Fruit fly (Drosophila melanogaster) whole organism, wandering third instar larva: ENCODE measurements around the gene CG6428.
A peak's percentile ranks its signal among the peaks of the same experiment; 100 is the strongest.

ENCODE experiments used
- Abd-B ChIP-seq: fragments of >200 bp; optimal IDR thresholded peaks from 2 replicates; lab custom pipeline; 2017; ENCODE audit warnings: missing biosample characterization, missing genetic modification characterization
- CG32264 ChIP-seq: fragments of 200-800 bp; sonication (Bioruptor generic); optimal IDR thresholded peaks from 2 replicates; lab custom pipeline; 2016; ENCODE audit warnings: missing biosample characterization, missing genetic modification characterization
- CG9705 ChIP-seq: fragments of 200-800 bp; sonication (Bioruptor generic); optimal IDR thresholded peaks from 2 replicates; lab custom pipeline; 2018; ENCODE audit warnings: missing biosample characterization, mild to moderate bottlenecking, missing genetic modification characterization
- CrebA ChIP-seq: fragments of 200-800 bp; sonication (Bioruptor generic); optimal IDR thresholded peaks from 2 replicates; lab custom pipeline; 2016; ENCODE audit warnings: missing biosample characterization, mild to moderate bottlenecking, missing genetic modification characterization, borderline replicate concordance
- Dif ChIP-seq: fragments of 200-275, 200-300 bp; sonication (Bioruptor generic); optimal IDR thresholded peaks from 2 replicates; lab custom pipeline; 2018; ENCODE audit warnings: missing biosample characterization, missing genetic modification characterization; ENCODE audit not compliant: partially characterized antibody
- GATAd ChIP-seq: sonication (Bioruptor generic); optimal IDR thresholded peaks from 2 replicates; lab custom pipeline; 2016; ENCODE audit warnings: missing biosample characterization, missing genetic modification characterization
- HLH106 ChIP-seq: fragments of 200-800 bp; optimal IDR thresholded peaks from 3 replicates; lab custom pipeline; 2019; ENCODE audit warnings: missing biosample characterization, mild to moderate bottlenecking, missing genetic modification characterization, moderate library complexity
- Hnf4 ChIP-seq: fragments of 200-800 bp; sonication (Bioruptor generic); optimal IDR thresholded peaks from 2 replicates; lab custom pipeline; 2016; ENCODE audit warnings: missing biosample characterization, mild to moderate bottlenecking, missing genetic modification characterization
- Hr78 ChIP-seq: fragments of >200 bp; optimal IDR thresholded peaks from 2 replicates; lab custom pipeline; 2017; ENCODE audit warnings: missing biosample characterization, missing genetic modification characterization
- Jra ChIP-seq: sonication (Bioruptor generic); optimal IDR thresholded peaks from 2 replicates; lab custom pipeline; 2016; ENCODE audit warnings: missing biosample characterization, missing genetic modification characterization
- Mio ChIP-seq: sonication (Bioruptor generic); optimal IDR thresholded peaks from 2 replicates; lab custom pipeline; 2016; ENCODE audit warnings: missing biosample characterization, missing genetic modification characterization
- Myc ChIP-seq: fragments of >200 bp; optimal IDR thresholded peaks from 2 replicates; lab custom pipeline; 2017
- N ChIP-seq: fragments of >200 bp; optimal IDR thresholded peaks from 2 replicates; lab custom pipeline; 2018; ENCODE audit warnings: missing biosample characterization, missing external identifiers, missing genetic modification characterization
- OdsH ChIP-seq: fragments of 200-800 bp; sonication (Bioruptor generic); optimal IDR thresholded peaks from 2 replicates; lab custom pipeline; 2016; ENCODE audit warnings: missing biosample characterization, mild to moderate bottlenecking, missing genetic modification characterization
- Rel ChIP-seq, 2 experiments: fragments of 200-800 bp; sonication (Bioruptor generic) in 1 of 2; optimal IDR thresholded peaks; 2 replicates in 1 of 2; 3 replicates in 1 of 2; lab custom pipeline; 2016 to 2019; ENCODE audit warnings: mild to moderate bottlenecking in 2 of 2, missing biosample characterization in 2 of 2, missing genetic modification characterization in 2 of 2, moderate library complexity in 1 of 2
- Sp1 ChIP-seq: fragments of 200-800 bp; sonication (Bioruptor generic); optimal IDR thresholded peaks from 3 replicates; lab custom pipeline; 2019; ENCODE audit warnings: missing biosample characterization, mild to moderate bottlenecking, missing genetic modification characterization, moderate library complexity
- Vsx2 ChIP-seq: fragments of 200-300, 225-300 bp; sonication (Bioruptor generic); optimal IDR thresholded peaks from 2 replicates; lab custom pipeline; 2018; ENCODE audit warnings: missing biosample characterization, missing genetic modification characterization; ENCODE audit not compliant: partially characterized antibody
- br ChIP-seq: fragments of 200-800 bp; sonication (Bioruptor generic); optimal IDR thresholded peaks from 2 replicates; lab custom pipeline; 2016; ENCODE audit warnings: missing biosample characterization, missing genetic modification characterization
- brk ChIP-seq: fragments of 200-800 bp; sonication (Bioruptor generic); optimal IDR thresholded peaks from 2 replicates; lab custom pipeline; 2016; ENCODE audit warnings: missing biosample characterization, mild to moderate bottlenecking, missing genetic modification characterization
- dl ChIP-seq, 2 experiments: fragments of 175-275, 200-275 bp in 1 of 2; fragments of 200-275 bp in 1 of 2; sonication (Bioruptor generic); optimal IDR thresholded peaks; lab custom pipeline; 2018; ENCODE audit warnings: mild to moderate bottlenecking in 2 of 2, missing biosample characterization in 2 of 2, missing genetic modification characterization in 2 of 2, moderate library complexity in 2 of 2; ENCODE audit not compliant: partially characterized antibody in 2 of 2, insufficient read depth in 1 of 2
- dmrt93B ChIP-seq: fragments of 200-800 bp; sonication (Bioruptor generic); optimal IDR thresholded peaks from 2 replicates; lab custom pipeline; 2018; ENCODE audit warnings: missing biosample characterization, mild to moderate bottlenecking, missing genetic modification characterization
- ey ChIP-seq: fragments of 200-800 bp; sonication (Bioruptor generic); optimal IDR thresholded peaks from 2 replicates; lab custom pipeline; 2016; ENCODE audit warnings: missing biosample characterization, missing genetic modification characterization
- foxo ChIP-seq, 2 experiments: fragments of 200-800 bp; sonication (Bioruptor generic); optimal IDR thresholded peaks; 2 replicates in 1 of 2; 3 replicates in 1 of 2; lab custom pipeline; 2016 to 2017; ENCODE audit warnings: missing biosample characterization in 2 of 2, missing genetic modification characterization in 2 of 2
- fru ChIP-seq: fragments of 200-800 bp; sonication (Bioruptor generic); optimal IDR thresholded peaks from 3 replicates; lab custom pipeline; 2016; ENCODE audit warnings: missing biosample characterization, mild to moderate bottlenecking, missing genetic modification characterization
- jim ChIP-seq: fragments of 175-275, 200-325 bp; sonication (Bioruptor generic); optimal IDR thresholded peaks from 2 replicates; lab custom pipeline; 2016; ENCODE audit warnings: missing biosample characterization, mild to moderate bottlenecking, missing genetic modification characterization
- lola ChIP-seq: fragments of >200 bp; optimal IDR thresholded peaks from 2 replicates; lab custom pipeline; 2017; ENCODE audit warnings: missing biosample characterization, missing genetic modification characterization
- pan ChIP-seq: fragments of >200 bp; optimal IDR thresholded peaks from 2 replicates; lab custom pipeline; 2017
- psq ChIP-seq: fragments of 200-800 bp; sonication (Bioruptor generic); optimal IDR thresholded peaks from 3 replicates; lab custom pipeline; 2017; ENCODE audit warnings: missing biosample characterization, mild to moderate bottlenecking, missing genetic modification characterization, moderate library complexity
- rgr ChIP-seq: fragments of 200-800 bp; sonication (Bioruptor generic); optimal IDR thresholded peaks from 3 replicates; lab custom pipeline; 2016; ENCODE audit warnings: missing biosample characterization, mild to moderate bottlenecking, missing genetic modification characterization
- sage ChIP-seq: fragments of 200-800 bp; sonication (Bioruptor generic); optimal IDR thresholded peaks from 2 replicates; lab custom pipeline; 2016; ENCODE audit warnings: missing biosample characterization, mild to moderate bottlenecking, missing genetic modification characterization
- sv ChIP-seq: fragments of 200-800 bp; sonication (Bioruptor generic); optimal IDR thresholded peaks from 3 replicates; lab custom pipeline; 2016; ENCODE audit warnings: missing biosample characterization, missing genetic modification characterization
- tai ChIP-seq: sonication (Bioruptor generic); optimal IDR thresholded peaks from 2 replicates; lab custom pipeline; 2016; ENCODE audit warnings: missing biosample characterization, missing genetic modification characterization
- usp ChIP-seq: fragments of >200 bp; optimal IDR thresholded peaks from 2 replicates; lab custom pipeline; 2017; ENCODE audit warnings: missing biosample characterization, missing genetic modification characterization
- woc ChIP-seq: sonication (Bioruptor generic); optimal IDR thresholded peaks from 2 replicates; lab custom pipeline; 2016; ENCODE audit warnings: missing biosample characterization, mild to moderate bottlenecking, missing genetic modification characterization

The CG6428 gene

DNA sequence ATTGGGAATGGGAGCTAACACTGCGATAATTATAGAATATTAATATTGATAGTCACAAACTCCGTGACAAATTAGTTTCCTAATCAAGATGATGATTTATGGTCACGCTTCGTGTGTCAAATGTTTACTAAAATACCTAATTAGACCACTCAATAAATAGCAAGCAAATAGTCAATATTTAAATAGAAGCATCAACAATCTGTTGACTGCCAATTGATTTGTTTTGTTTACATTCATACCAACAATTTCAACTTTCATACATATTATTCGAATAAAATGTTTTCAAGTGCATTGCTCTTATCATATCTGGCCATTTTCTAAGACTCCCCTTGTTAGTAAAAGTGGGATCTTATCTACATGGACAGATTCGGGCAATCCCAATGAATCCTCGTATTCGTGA lies 842 bp downstream of the CG6428 start:
- TF ChIP-seq GATAd (GFP tag; lab: Kevin White, UChicago) = no peak
- TF ChIP-seq Hnf4 = no peak
- no peak for TF ChIP-seq fru (GFP tag; lab: Kevin White, UChicago)
- TF ChIP-seq Vsx2 = no peak
- no peak for TF ChIP-seq usp (GFP tag; lab: Kevin White, UChicago)
- no peak for TF ChIP-seq lola
- TF ChIP-seq sage (GFP tag; lab: Kevin White, UChicago) = no peak
- TF ChIP-seq N (GFP tag; lab: Kevin White, UChicago) = no peak
- TF ChIP-seq tai = no peak
- TF ChIP-seq br (GFP tag; lab: Kevin White, UChicago) = no peak
- no peak for TF ChIP-seq CG32264 (GFP tag; lab: Kevin White, UChicago)

DNA sequence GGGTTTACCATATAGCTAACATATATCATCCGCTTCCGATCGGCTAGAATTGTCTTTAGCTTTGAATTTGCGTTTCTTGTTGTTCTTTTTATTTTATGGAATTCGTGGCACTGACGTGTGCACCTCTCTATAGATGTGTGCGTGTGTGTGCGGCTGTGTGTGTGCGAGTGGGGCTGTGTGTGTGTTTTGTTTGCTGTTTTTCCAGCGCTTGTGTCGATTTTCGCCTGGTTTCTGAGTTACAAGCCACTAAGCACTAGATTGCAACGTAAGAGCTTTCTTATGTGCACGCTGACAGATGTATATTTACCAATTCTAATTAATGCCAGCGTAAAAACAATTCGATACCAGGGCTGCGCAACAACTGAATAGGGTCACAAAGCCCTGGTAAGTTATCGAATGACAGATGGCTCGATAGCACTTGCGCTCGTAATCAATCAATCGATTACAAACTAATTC lies 3.5 kb downstream of the CG6428 start, which contains the start of gene lva:
Gene lva (minus strand): TSS at position 363 of the 456 bp plus-strand sequence.
- TF ChIP-seq N (GFP tag; lab: Kevin White, UChicago) (peak; percentile 24), Mio (GFP tag; lab: Kevin White, UChicago) (no peak), Rel (GFP tag; optimal IDR thresholded peaks at IDR 0.05; lab: Kevin White, UChicago) (no peak), Rel (tag; optimal IDR thresholded peaks at IDR 0.05; lab: Kevin White, UChicago) (peak; percentile 37), jim (GFP tag; lab: Kevin White, UChicago) (peak; percentile 10), CG9705 (GFP tag; lab: Kevin White, UChicago) (no peak)

- TF ChIP-seq ey (peak; percentile 12), Abd-B (no peak), sv (no peak), rgr (GFP tag; lab: Kevin White, UChicago) (no peak), foxo (GFP tag; optimal IDR thresholded peaks at IDR 0.05; lab: Kevin White, UChicago) (peak in 1 of 2 experiments; percentile 51), Jra (GFP tag; lab: Kevin White, UChicago) (no peak)
These were observed 18.2 kb downstream of the CG6428 start for dm6 chrX:3950199-3950645.

dm6 chrX:3949409-3950178 lies 18.9 kb downstream of the CG6428 start:
- TF ChIP-seq rgr (GFP tag; lab: Kevin White, UChicago) = no peak
- no peak for TF ChIP-seq Myc
- TF ChIP-seq Jra (GFP tag; lab: Kevin White, UChicago) = peak; percentile 36
- no peak for TF ChIP-seq OdsH (GFP tag; lab: Kevin White, UChicago)
- TF ChIP-seq CG9705 (GFP tag; lab: Kevin White, UChicago) = no peak
- no peak for TF ChIP-seq Hr78 (GFP tag; lab: Kevin White, UChicago)
- TF ChIP-seq CrebA = no peak
- no peak for TF ChIP-seq CG32264 (GFP tag; lab: Kevin White, UChicago)
- TF ChIP-seq brk (GFP tag; lab: Kevin White, UChicago) = no peak
- peak; percentile 40 for TF ChIP-seq Sp1 (GFP tag; lab: Kevin White, UChicago)
- no peak for TF ChIP-seq Rel (GFP tag; optimal IDR thresholded peaks at IDR 0.05; lab: Kevin White, UChicago)
- TF ChIP-seq Rel (tag; optimal IDR thresholded peaks at IDR 0.05; lab: Kevin White, UChicago) = peak; percentile 41
- peak; percentile 65 for TF ChIP-seq psq
- TF ChIP-seq jim (GFP tag; lab: Kevin White, UChicago) = peak; percentile 31
- TF ChIP-seq, all 38 proteins: peak for 5

DNA sequence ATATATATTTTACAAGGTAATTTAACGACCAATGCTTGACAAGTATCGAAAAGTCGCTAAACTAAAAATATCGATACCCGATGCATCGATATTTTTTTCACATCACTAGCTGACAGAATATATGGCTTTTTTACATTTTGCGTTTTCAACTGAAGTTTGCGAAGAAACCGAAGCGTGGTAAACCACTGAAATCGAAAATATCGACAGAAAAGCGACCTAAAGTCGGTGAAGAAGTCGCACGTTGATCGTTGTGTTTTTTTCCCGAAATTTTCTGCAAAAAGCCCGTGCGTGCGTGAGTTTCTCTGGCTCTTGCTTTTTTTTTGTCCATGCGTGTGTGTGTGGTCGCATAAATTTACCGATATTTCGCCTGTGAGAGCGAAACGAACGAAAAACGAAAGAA lies 19.6 kb downstream of the CG6428 start, which contains the start of gene Vap33:
Gene Vap33 (plus strand): TSS at position 87 of the 400 bp plus-strand sequence.
- TF ChIP-seq Hnf4 (no peak), HLH106 (tag; lab: Kevin White, UChicago) (no peak), Dif (no peak), dl (GFP tag; optimal IDR thresholded peaks at IDR 0.05; lab: Kevin White, UChicago; ENCODE audit: insufficient read depth in 1 of 2, partially characterized antibody in 2 of 2) (no peak), Abd-B (no peak), GATAd (GFP tag; lab: Kevin White, UChicago) (no peak), br (GFP tag; lab: Kevin White, UChicago) (no peak), Rel (GFP tag; optimal IDR thresholded peaks at IDR 0.05; lab: Kevin White, UChicago) (no peak), Rel (tag; optimal IDR thresholded peaks at IDR 0.05; lab: Kevin White, UChicago) (no peak), Myc (no peak), sv (no peak), dmrt93B (GFP tag; lab: Kevin White, UChicago) (no peak), lola (no peak), pan (lab: Kevin White, UChicago) (no peak), woc (GFP tag; lab: Kevin White, UChicago) (no peak), fru (GFP tag; lab: Kevin White, UChicago) (no peak), ey (no peak), usp (GFP tag; lab: Kevin White, UChicago) (no peak)
